Fruit fly (Drosophila melanogaster): ENCODE data around the gene Polr3E.
A peak's percentile ranks its signal among the peaks of the same experiment; 100 is the strongest.

dm6 chr3L:21026025-21026916 is 5.4 kb upstream of the Polr3E start:
- TF ChIP-seq ttk (optimal IDR thresholded peaks at IDR 0.05), result no peak
- TF ChIP-seq Sin3A (optimal IDR thresholded peaks at IDR 0.05), result no peak
- peak; percentile 47 for TF ChIP-seq psq (optimal IDR thresholded peaks at IDR 0.05)
- no peak for TF ChIP-seq h (optimal IDR thresholded peaks at IDR 0.05)
- no peak for TF ChIP-seq insv (optimal IDR thresholded peaks at IDR 0.05)
- TF ChIP-seq Myc (optimal IDR thresholded peaks at IDR 0.05), result no peak

Data from Kc167 (cell line).